Fruit fly (Drosophila melanogaster) whole organism, embryonic: Measurements from ENCODE around the gene InR.

Source experiments
- B-H2 ChIP-seq: fragments of 200-800 bp; sonication (Bioruptor generic); optimal IDR thresholded peaks from 2 replicates; lab custom pipeline; 2018; ENCODE audit warnings: missing biosample characterization, mild to moderate bottlenecking, missing genetic modification characterization
- CG10462 ChIP-seq: fragments of 200-800 bp; sonication (Bioruptor generic); optimal IDR thresholded peaks from 2 replicates; lab custom pipeline; 2016; ENCODE audit warnings: missing biosample characterization, missing genetic modification characterization
- CG12769 ChIP-seq: fragments of 200-800 bp; sonication (Bioruptor generic); optimal IDR thresholded peaks from 2 replicates; lab custom pipeline; 2019; ENCODE audit warnings: missing biosample characterization, mild to moderate bottlenecking, missing genetic modification characterization, moderate library complexity
- CG1529 ChIP-seq: fragments of 200-800 bp; sonication (Bioruptor generic); optimal IDR thresholded peaks from 3 replicates; lab custom pipeline; 2018; ENCODE audit warnings: missing biosample characterization, missing genetic modification characterization
- CG15479 ChIP-seq: fragments of 200-800 bp; sonication (Bioruptor generic); optimal IDR thresholded peaks from 3 replicates; lab custom pipeline; 2019; ENCODE audit warnings: missing biosample characterization, mild to moderate bottlenecking, missing genetic modification characterization, moderate library complexity
- CG17802 ChIP-seq: fragments of 200-800 bp; sonication (Bioruptor generic); optimal IDR thresholded peaks from 2 replicates; lab custom pipeline; 2018; ENCODE audit warnings: missing biosample characterization, mild to moderate bottlenecking, missing genetic modification characterization, moderate library complexity
- CG1792 ChIP-seq: fragments of 200-800 bp; sonication (Bioruptor generic); optimal IDR thresholded peaks from 2 replicates; lab custom pipeline; 2016; ENCODE audit warnings: missing biosample characterization, missing genetic modification characterization
- CG1832 ChIP-seq: fragments of 200-800 bp; sonication (Bioruptor generic); optimal IDR thresholded peaks from 2 replicates; lab custom pipeline; 2017; ENCODE audit warnings: missing biosample characterization, mild to moderate bottlenecking, missing genetic modification characterization, inconsistent platforms
- CG2129 ChIP-seq: fragments of 200-800 bp; sonication (Bioruptor generic); IDR thresholded peaks from 2 replicates; pipeline ENCODE4 v1.3.6; 2022; ENCODE audit warnings: missing biosample characterization, missing genetic modification characterization; ENCODE audit not compliant: partially characterized antibody
- CG30020 ChIP-seq: fragments of 200-800 bp; optimal IDR thresholded peaks from 2 replicates; lab custom pipeline; 2019; ENCODE audit warnings: missing biosample characterization, mild to moderate bottlenecking, missing genetic modification characterization, moderate library complexity
- CG3163 ChIP-seq: fragments of 200-800 bp; sonication (Bioruptor generic); optimal IDR thresholded peaks from 3 replicates; lab custom pipeline; 2016; ENCODE audit warnings: missing biosample characterization, missing genetic modification characterization
- CG32772 ChIP-seq: fragments of 200-800 bp; sonication (Bioruptor generic); IDR thresholded peaks from 2 replicates; pipeline ENCODE4 v1.3.6; 2022; ENCODE audit warnings: missing biosample characterization, missing genetic modification characterization
- CG3407 ChIP-seq: fragments of 200-800 bp; sonication (Bioruptor generic); optimal IDR thresholded peaks from 2 replicates; lab custom pipeline; 2018; ENCODE audit warnings: missing biosample characterization, mild to moderate bottlenecking, missing genetic modification characterization
- CG3838 ChIP-seq: fragments of 200-800 bp; sonication (Bioruptor generic); optimal IDR thresholded peaks from 3 replicates; lab custom pipeline; 2016; ENCODE audit warnings: missing biosample characterization, missing genetic modification characterization
- CG4328 ChIP-seq: fragments of 200-800 bp; sonication (Bioruptor generic); optimal IDR thresholded peaks from 3 replicates; lab custom pipeline; 2017; ENCODE audit warnings: missing biosample characterization, missing genetic modification reagents, missing genetic modification characterization
- CG6765 ChIP-seq: fragments of 200-800 bp; sonication (Bioruptor generic); optimal IDR thresholded peaks from 3 replicates; lab custom pipeline; 2017; ENCODE audit warnings: missing biosample characterization, mild to moderate bottlenecking, missing genetic modification characterization
- CG6813 ChIP-seq: fragments of 200-800 bp; sonication (Bioruptor generic); optimal IDR thresholded peaks from 2 replicates; lab custom pipeline; 2017; ENCODE audit warnings: missing biosample characterization, missing genetic modification characterization, mild to moderate bottlenecking, moderate library complexity, missing genetic modification reagents
- CG9727 ChIP-seq: fragments of 200-800 bp; sonication (Bioruptor generic); optimal IDR thresholded peaks from 3 replicates; lab custom pipeline; 2017; ENCODE audit warnings: missing biosample characterization, mild to moderate bottlenecking, missing genetic modification characterization
- CG9876 ChIP-seq: fragments of 200-800 bp; sonication (Bioruptor generic); optimal IDR thresholded peaks from 2 replicates; lab custom pipeline; 2016; ENCODE audit warnings: missing biosample characterization, missing genetic modification characterization
- CTCF ChIP-seq: fragments of 200-800 bp; sonication (Bioruptor generic); optimal IDR thresholded peaks from 2 replicates; lab custom pipeline; 2017; ENCODE audit warnings: missing biosample characterization, mild to moderate bottlenecking, missing genetic modification characterization, moderate library complexity
- Ets65A ChIP-seq: fragments of 200-800 bp; sonication (Bioruptor generic); peaks from one replicate; lab custom pipeline; 2016; ENCODE audit warnings: missing biosample characterization, missing genetic modification characterization
- Fer2 ChIP-seq: fragments of 200-800 bp; sonication (Bioruptor generic); optimal IDR thresholded peaks from 2 replicates; lab custom pipeline; 2018; ENCODE audit warnings: missing biosample characterization, mild to moderate bottlenecking, missing genetic modification characterization, moderate library complexity
- GATAe ChIP-seq: fragments of 200-800 bp; sonication (Bioruptor generic); conservative IDR thresholded peaks from 2 replicates; pipeline ENCODE4 v1.3.6; 2022; ENCODE audit warnings: missing biosample characterization, missing genetic modification characterization
- Hey ChIP-seq: fragments of 200-800 bp; sonication (Bioruptor generic); optimal IDR thresholded peaks from 3 replicates; lab custom pipeline; 2018; ENCODE audit warnings: missing biosample characterization, mild to moderate bottlenecking, missing genetic modification characterization
- Jarid2 ChIP-seq: fragments of 200-800 bp; sonication (Bioruptor generic); optimal IDR thresholded peaks from 3 replicates; lab custom pipeline; 2017; ENCODE audit warnings: mild to moderate bottlenecking, missing biosample characterization, missing genetic modification reagents, missing genetic modification characterization
- Lpt ChIP-seq: fragments of >200 bp; optimal IDR thresholded peaks from 2 replicates; lab custom pipeline; 2018; ENCODE audit warnings: missing biosample characterization, missing genetic modification characterization
- Mad ChIP-seq: fragments of 200-800 bp; sonication (Bioruptor generic); optimal IDR thresholded peaks from 2 replicates; lab custom pipeline; 2016; ENCODE audit warnings: missing biosample characterization, missing genetic modification characterization
- Nf-YA ChIP-seq: fragments of 200-800 bp; sonication (Bioruptor generic); IDR thresholded peaks from 2 replicates; pipeline ENCODE4 v1.3.6; 2022; ENCODE audit warnings: missing biosample characterization, missing genetic modification characterization
- Nf-YC ChIP-seq: fragments of 200-800 bp; optimal IDR thresholded peaks from 3 replicates; lab custom pipeline; 2019; ENCODE audit warnings: missing biosample characterization, mild to moderate bottlenecking, missing genetic modification characterization, moderate library complexity
- Pdp1 ChIP-seq, 2 experiments: fragments of 200-800 bp; sonication (Bioruptor generic); optimal IDR thresholded peaks; 3 replicates each; lab custom pipeline; 2016; ENCODE audit warnings: missing biosample characterization in 2 of 2, missing genetic modification characterization in 2 of 2, mild to moderate bottlenecking in 1 of 2, moderate library complexity in 1 of 2
- abd-A ChIP-seq: fragments of 200-800 bp; sonication (Bioruptor generic); optimal IDR thresholded peaks from 3 replicates; lab custom pipeline; 2019; ENCODE audit warnings: missing biosample characterization, mild to moderate bottlenecking, missing genetic modification characterization, moderate library complexity
- corto ChIP-seq: fragments of 200-800 bp; sonication (Bioruptor generic); optimal IDR thresholded peaks from 2 replicates; lab custom pipeline; 2016; ENCODE audit warnings: missing biosample characterization, mild to moderate bottlenecking, missing genetic modification characterization, moderate library complexity
- croc ChIP-seq: fragments of 200-800 bp; sonication (Bioruptor generic); conservative IDR thresholded peaks from 3 replicates; pipeline ENCODE4 v1.3.6; 2022; ENCODE audit warnings: missing biosample characterization, missing genetic modification characterization
- da ChIP-seq: fragments of 200-800 bp; sonication (Bioruptor generic); optimal IDR thresholded peaks from 2 replicates; lab custom pipeline; 2016; ENCODE audit warnings: missing biosample characterization, missing genetic modification characterization
- dan ChIP-seq: fragments of 200-800 bp; sonication (Bioruptor generic); IDR thresholded peaks from 2 replicates; pipeline ENCODE4 v1.3.6; 2022; ENCODE audit warnings: missing biosample characterization, missing genetic modification characterization
- kni ChIP-seq: fragments of 200-800 bp; sonication (Bioruptor generic); optimal IDR thresholded peaks from 3 replicates; lab custom pipeline; 2017; ENCODE audit warnings: mild to moderate bottlenecking, missing biosample characterization, missing genetic modification reagents, missing genetic modification characterization
- lab ChIP-seq: fragments of 200-800 bp; sonication (Bioruptor generic); optimal IDR thresholded peaks from 3 replicates; lab custom pipeline; 2017; ENCODE audit warnings: missing biosample characterization, missing genetic modification characterization, mild to moderate bottlenecking, moderate library complexity, missing genetic modification reagents
- lola ChIP-seq, 3 experiments: fragments of >200 bp in 2 of 3; fragments of 200-800 bp in 1 of 3; sonication (Bioruptor generic) in 1 of 3; optimal IDR thresholded peaks; 2 replicates each; lab custom pipeline; 2017 to 2019; ENCODE audit warnings: missing biosample characterization in 3 of 3, missing genetic modification characterization in 3 of 3, mild to moderate bottlenecking in 1 of 3, moderate library complexity in 1 of 3
- mirr ChIP-seq: fragments of 200-800 bp; sonication (Bioruptor generic); optimal IDR thresholded peaks from 3 replicates; lab custom pipeline; 2018; ENCODE audit warnings: missing biosample characterization, mild to moderate bottlenecking, missing genetic modification characterization
- odd ChIP-seq: fragments of 200-800 bp; sonication (Bioruptor generic); optimal IDR thresholded peaks from 2 replicates; lab custom pipeline; 2017; ENCODE audit warnings: missing biosample characterization, mild to moderate bottlenecking, missing genetic modification characterization
- p53 ChIP-seq: fragments of 200-800 bp; sonication (Bioruptor generic); optimal IDR thresholded peaks from 2 replicates; lab custom pipeline; 2016; ENCODE audit warnings: missing biosample characterization, missing genetic modification characterization
- schlank ChIP-seq: fragments of 200-800 bp; sonication (Bioruptor generic); optimal IDR thresholded peaks from 2 replicates; lab custom pipeline; 2018; ENCODE audit warnings: missing biosample characterization, mild to moderate bottlenecking, missing genetic modification characterization
- sim ChIP-seq: fragments of 200-800 bp; sonication (Bioruptor generic); IDR thresholded peaks from 2 replicates; pipeline ENCODE4 v1.3.6; 2022; ENCODE audit warnings: missing biosample characterization, missing genetic modification characterization
- sima ChIP-seq: fragments of 200-800 bp; sonication (Bioruptor generic); optimal IDR thresholded peaks from 2 replicates; lab custom pipeline; 2016; ENCODE audit warnings: missing biosample characterization, missing genetic modification characterization
- ssp ChIP-seq: fragments of 200-800 bp; sonication (Bioruptor generic); IDR thresholded peaks from 2 replicates; pipeline ENCODE4 v1.3.6; 2022; ENCODE audit warnings: missing biosample characterization, missing genetic modification characterization
- sug ChIP-seq: fragments of 200-800 bp; optimal IDR thresholded peaks from 2 replicates; lab custom pipeline; 2019; ENCODE audit warnings: missing biosample characterization, mild to moderate bottlenecking, missing genetic modification characterization, moderate library complexity
- trem ChIP-seq: fragments of 200-800 bp; optimal IDR thresholded peaks from 3 replicates; lab custom pipeline; 2019; ENCODE audit warnings: missing biosample characterization, mild to moderate bottlenecking, missing genetic modification characterization, moderate library complexity

InR gene

DNA sequence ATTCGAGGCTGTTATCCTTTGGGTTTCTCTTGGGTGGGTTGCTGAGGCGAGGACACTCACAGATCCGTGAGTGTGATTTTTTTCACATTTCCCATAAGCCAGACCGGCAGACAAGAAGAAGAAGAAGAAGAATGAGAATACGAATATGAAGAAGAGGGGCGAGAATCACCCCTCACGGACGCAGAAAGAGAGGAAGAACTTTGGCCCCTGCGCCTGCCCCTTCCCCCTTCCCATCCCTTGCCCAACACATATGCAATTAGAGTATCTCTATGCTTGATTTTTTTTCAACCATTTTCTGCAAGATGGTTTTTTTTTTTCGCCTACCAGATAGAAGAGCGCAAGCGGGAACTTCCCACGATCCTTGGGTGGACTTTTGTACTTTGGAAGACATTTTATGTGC is 15.5 kb upstream of the InR start (continued):
- no peak for TF ChIP-seq Jarid2

DNA sequence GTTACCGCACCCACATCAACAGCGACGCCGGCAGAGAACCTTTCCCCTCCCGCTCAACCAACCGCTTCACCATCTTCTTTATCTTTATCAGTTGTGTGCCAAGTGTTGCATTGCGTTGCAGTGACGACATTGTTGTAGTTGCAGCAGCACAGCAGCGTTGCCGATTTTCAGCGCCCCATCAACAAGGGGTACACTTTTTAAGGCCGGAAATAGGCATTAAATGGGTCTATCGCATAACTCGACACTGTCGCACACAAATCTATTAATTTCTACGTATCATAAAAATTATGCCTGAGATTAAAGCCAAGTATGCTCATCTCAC is 14.6 kb upstream of the InR start:
- peak in 1 of 2 experiments; percentile 96 for TF ChIP-seq Pdp1 (GFP tag; optimal IDR thresholded peaks at IDR 0.05; lab: Kevin White, UChicago)
- TF ChIP-seq p53 (GFP tag; lab: Kevin White, UChicago): no peak
- TF ChIP-seq CG3407 (GFP tag; lab: Kevin White, UChicago): peak; percentile 99
- TF ChIP-seq odd (GFP tag; lab: Kevin White, UChicago): no peak
- no peak for TF ChIP-seq da (GFP tag; lab: Kevin White, UChicago)
- TF ChIP-seq Ets65A (GFP tag; lab: Kevin White, UChicago): no peak
- peak; percentile 44 for TF ChIP-seq CG3163
- peak; percentile 31 for TF ChIP-seq CG3838 (GFP tag; lab: Kevin White, UChicago)
- TF ChIP-seq CG6765 (GFP tag; lab: Kevin White, UChicago): no peak
- peak; percentile 64 for TF ChIP-seq CG15479

DNA sequence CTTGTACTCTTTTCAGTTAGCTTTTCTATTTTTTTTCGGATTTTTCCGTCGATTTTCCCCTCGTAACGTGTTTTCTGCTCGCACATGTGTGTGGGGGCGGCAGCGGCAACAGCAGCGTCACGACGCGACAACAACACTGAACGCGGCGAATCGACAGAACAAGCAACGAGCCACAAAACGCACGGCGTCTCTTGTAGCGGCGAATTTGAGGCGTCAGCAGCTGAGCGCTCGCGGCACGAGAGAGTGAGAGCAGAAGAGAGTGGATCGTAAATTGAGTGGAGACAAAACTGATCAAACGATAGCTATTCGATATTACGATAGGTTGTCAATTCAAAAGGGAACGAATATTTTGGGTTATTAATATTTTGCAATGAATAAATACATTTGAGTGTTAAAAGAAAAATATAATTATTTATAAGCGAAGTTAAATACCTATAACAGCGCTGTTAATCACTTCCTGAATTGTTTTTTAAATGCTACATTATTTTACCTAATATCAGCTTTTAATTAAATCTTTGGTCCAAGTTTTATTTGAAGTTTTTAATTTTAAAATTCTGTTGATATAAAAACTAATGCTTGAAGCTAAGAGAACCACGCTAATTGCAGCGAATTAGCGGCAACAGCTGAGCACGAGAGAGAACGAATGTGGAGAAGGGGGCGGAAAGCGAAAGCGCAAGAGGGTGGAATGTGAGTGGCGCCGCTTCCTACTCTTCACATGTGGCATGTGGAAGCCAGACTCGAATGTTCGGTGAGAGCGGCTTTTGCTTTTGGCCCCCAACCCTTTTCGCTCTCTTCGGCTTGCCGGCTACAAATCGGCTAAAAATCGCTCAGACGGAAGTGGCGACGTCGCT is 14.0 kb upstream of the InR start:
- TF ChIP-seq schlank (no peak), croc (GFP tag; lab: Robert Waterston, UW) (no peak; the same call in 2 of the 3 replicates), CG10462 (GFP tag; lab: Kevin White, UChicago) (no peak), CG4328 (GFP tag; lab: Kevin White, UChicago) (no peak), dan (GFP tag; lab: Robert Waterston, UW) (no peak), lab (GFP tag; lab: Kevin White, UChicago) (peak; percentile 13), CG30020 (tag; lab: Kevin White, UChicago) (peak; percentile 28), ssp (GFP tag; lab: Robert Waterston, UW) (no peak), CG9727 (GFP tag; lab: Kevin White, UChicago) (peak; percentile 40), sima (GFP tag; lab: Kevin White, UChicago) (no peak), abd-A (no peak), CG6813 (GFP tag; lab: Kevin White, UChicago) (peak; percentile 10), kni (peak; percentile 52), trem (tag; lab: Kevin White, UChicago) (peak; percentile 31), B-H2 (GFP tag; lab: Kevin White, UChicago) (peak; percentile 69), sug (peak; percentile 10), CG9876 (GFP tag; lab: Kevin White, UChicago) (no peak), CTCF (GFP tag; lab: Kevin White, UChicago) (peak; percentile 8), CG32772 (GFP tag; lab: Robert Waterston, UW) (no peak), CG17802 (tag; lab: Kevin White, UChicago) (no peak), Fer2 (tag; lab: Kevin White, UChicago) (no peak), CG1832 (GFP tag; lab: Kevin White, UChicago) (no peak), GATAe (GFP tag; lab: Robert Waterston, UW) (no peak), CG1792 (no peak), CG12769 (tag; lab: Kevin White, UChicago) (no peak), Mad (GFP tag; lab: Kevin White, UChicago) (no peak), CG2129 (GFP tag; lab: Robert Waterston, UW) (no peak), CG1529 (GFP tag; lab: Kevin White, UChicago) (peak; percentile 52), sim (GFP tag; lab: Robert Waterston, UW) (no peak), Hey (tag; lab: Kevin White, UChicago) (no peak), Nf-YC (peak; percentile 35), Lpt (no peak), lola (GFP tag; optimal IDR thresholded peaks at IDR 0.05; lab: Kevin White, UChicago) (peak in 1 of 3 experiments; percentile 79), mirr (GFP tag; lab: Kevin White, UChicago) (peak; percentile 59), corto (peak; percentile 57), Nf-YA (no peak)
